Worm (Caenorhabditis elegans) whole organism, late embryonic: ENCODE measurements around the gene pch-2.

Experiments
- C38D4.7 ChIP-seq: fragments of 200-800 bp; sonication (Bioruptor generic); optimal IDR thresholded peaks from 2 replicates; lab custom pipeline; 2018; ENCODE audit warnings: mild to moderate bottlenecking, missing genetic modification characterization, moderate library complexity, missing compliant biosample characterization
- F13H6.1 ChIP-seq: sonication (generic microtip); optimal IDR thresholded peaks from 2 replicates; lab custom pipeline; 2016; ENCODE audit warnings: missing genetic modification characterization, missing compliant biosample characterization
- che-1 ChIP-seq: sonication (generic microtip); optimal IDR thresholded peaks from 2 replicates; lab custom pipeline; 2016; ENCODE audit warnings: mild to moderate bottlenecking, missing genetic modification characterization, missing compliant biosample characterization
- dve-1 ChIP-seq: sonication (generic microtip); optimal IDR thresholded peaks from 2 replicates; lab custom pipeline; 2017; ENCODE audit warnings: antibody characterized with exemption, mild to moderate bottlenecking, missing genetic modification characterization, missing compliant biosample characterization
- ets-4 ChIP-seq: sonication (generic microtip); optimal IDR thresholded peaks from 2 replicates; lab custom pipeline; 2016; ENCODE audit warnings: missing genetic modification characterization, missing compliant biosample characterization
- hlh-8 ChIP-seq: sonication (generic microtip); optimal IDR thresholded peaks from 2 replicates; lab custom pipeline; 2016; ENCODE audit warnings: missing genotype, missing genetic modification characterization, missing compliant biosample characterization
- lim-6 ChIP-seq: sonication (generic microtip); optimal IDR thresholded peaks from 2 replicates; lab custom pipeline; 2016; ENCODE audit warnings: missing genetic modification characterization, missing compliant biosample characterization
- nfya-1 ChIP-seq: sonication (generic microtip); optimal IDR thresholded peaks from 2 replicates; lab custom pipeline; 2017; ENCODE audit warnings: missing genetic modification characterization, mild to moderate bottlenecking, missing compliant biosample characterization, antibody characterized with exemption, moderate library complexity
- pax-1 ChIP-seq: fragments of 150-350 bp; optimal IDR thresholded peaks from 2 replicates; lab custom pipeline; 2014; ENCODE audit warnings: missing biosample characterization, missing genetic modification characterization
- sdc-2 ChIP-seq: sonication (generic microtip); optimal IDR thresholded peaks from 2 replicates; lab custom pipeline; 2016; ENCODE audit warnings: missing genotype, missing genetic modification characterization, missing compliant biosample characterization
- ttx-3 ChIP-seq: sonication (generic microtip); optimal IDR thresholded peaks from 2 replicates; lab custom pipeline; 2016; ENCODE audit warnings: missing genetic modification reagents, missing genetic modification characterization, missing compliant biosample characterization
- unc-55 ChIP-seq: sonication (generic microtip); optimal IDR thresholded peaks from 2 replicates; lab custom pipeline; 2017; ENCODE audit warnings: missing biosample characterization, missing genetic modification reagents, missing genetic modification characterization
- ztf-16 ChIP-seq: sonication (generic microtip); optimal IDR thresholded peaks from 2 replicates; lab custom pipeline; 2017; ENCODE audit warnings: missing genetic modification characterization, missing compliant biosample characterization

DNA sequence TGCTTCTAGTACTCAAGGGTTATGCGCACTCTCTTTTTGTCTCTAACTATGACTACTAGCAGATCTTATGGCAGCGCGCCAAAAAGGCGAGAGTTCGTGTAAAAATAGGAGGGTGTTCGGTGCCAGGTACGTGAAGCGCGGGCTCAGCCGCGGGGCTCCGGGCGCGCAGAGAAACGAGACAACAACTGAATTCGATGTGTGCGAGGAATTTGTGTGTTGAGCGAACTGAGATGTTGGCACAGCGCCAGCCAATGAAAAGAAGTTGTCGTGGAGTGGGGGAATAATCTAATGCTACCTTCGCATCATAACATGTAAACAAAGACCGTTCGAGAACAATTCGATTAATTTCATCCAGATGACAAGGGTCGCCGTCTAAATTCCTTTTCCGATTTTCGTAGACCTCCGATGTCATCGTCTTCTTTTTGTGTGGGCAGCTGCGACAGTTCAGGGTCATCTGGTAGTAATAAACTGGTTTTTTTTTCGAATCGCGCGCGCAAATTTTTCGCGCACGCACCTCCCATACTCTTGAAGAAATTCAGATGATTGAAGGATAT is 26.7 kb upstream of the pch-2 start:
- TF ChIP-seq pax-1 (tag; lab: Kevin White, UChicago) (no peak), unc-55 (GFP tag; lab: Kevin White, UChicago) (no peak), ets-4 (tag; lab: Kevin White, UChicago) (no peak), C38D4.7 (GFP tag; lab: Kevin White, UChicago) (no peak), nfya-1 (tag; lab: Kevin White, UChicago) (peak; percentile 16), ztf-16 (tag; lab: Kevin White, UChicago) (no peak), sdc-2 (no peak), dve-1 (tag; lab: Kevin White, UChicago) (no peak), hlh-8 (no peak), che-1 (tag; lab: Kevin White, UChicago) (no peak), ttx-3 (tag; lab: Kevin White, UChicago) (no peak), lim-6 (tag; lab: Kevin White, UChicago) (no peak), F13H6.1 (tag; lab: Kevin White, UChicago) (no peak)
